Worm (Caenorhabditis elegans): Measurements from ENCODE around the gene skr-3.

ce11 chrV:16153375-16153774 lies 32.5 kb downstream of the skr-3 start, which contains the start of gene str-254:
- TF ChIP-seq nhr-67 (tag; optimal IDR thresholded peaks at IDR 0.05) (no peak), snpc-4 (tag; optimal IDR thresholded peaks at IDR 0.05) (no peak), nhr-25 (tag; optimal IDR thresholded peaks at IDR 0.05) (no peak), skn-1 (tag; optimal IDR thresholded peaks at IDR 0.05) (no peak), nfya-1 (tag; optimal IDR thresholded peaks at IDR 0.05; ENCODE audit: insufficient read depth) (no peak)

All from whole organism, L3 larva.